Fruit fly (Drosophila melanogaster) whole organism, adult: ENCODE results near the gene CG5196.

Source experiments
- CG14711 ChIP-seq: fragments of 200-800 bp; sonication (Bioruptor generic); optimal IDR thresholded peaks from 2 replicates; lab custom pipeline; 2018; ENCODE audit warnings: missing biosample characterization, mild to moderate bottlenecking, missing genetic modification characterization, moderate library complexity
- Crg-1 ChIP-seq: fragments of 200-800 bp; sonication (Bioruptor generic); optimal IDR thresholded peaks from 2 replicates; lab custom pipeline; 2016; ENCODE audit warnings: missing biosample characterization, missing genetic modification characterization
- bab1 ChIP-seq: fragments of 200-800 bp; sonication (Bioruptor generic); optimal IDR thresholded peaks from 3 replicates; lab custom pipeline; 2019; ENCODE audit warnings: missing biosample characterization, mild to moderate bottlenecking, missing genetic modification characterization, moderate library complexity

DNA sequence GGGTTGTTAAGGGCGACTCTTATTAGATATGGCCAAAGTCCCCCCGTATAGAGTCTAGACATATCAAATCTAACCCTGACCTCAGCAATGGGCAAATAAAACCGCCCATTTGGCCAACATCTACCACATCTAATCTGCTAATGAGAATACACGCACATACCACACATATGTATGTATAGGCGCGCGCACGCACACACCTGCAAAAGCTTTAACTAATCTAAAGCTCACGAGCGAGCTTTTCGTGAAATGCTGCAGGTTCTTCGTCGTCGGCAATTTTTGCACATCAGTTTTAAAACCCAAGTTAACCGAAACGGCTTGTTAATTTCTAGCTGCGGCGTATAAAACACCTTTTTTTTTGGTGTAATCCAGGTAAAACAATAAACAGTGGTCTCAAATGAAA, 35.7 kb downstream of the CG5196 start:
- TF ChIP-seq Crg-1 (GFP tag; lab: Kevin White, UChicago) (no peak), CG14711 (tag; lab: Kevin White, UChicago) (no peak), bab1 (GFP tag; lab: Kevin White, UChicago) (no peak)
